Worm (Caenorhabditis elegans) whole organism, L2 larva: ENCODE results near the gene fbxc-51.

Source experiments
- F13H6.1 ChIP-seq: sonication (generic microtip); optimal IDR thresholded peaks from 2 replicates; lab custom pipeline; 2016; ENCODE audit warnings: missing genetic modification characterization, missing compliant biosample characterization
- R02D3.7 ChIP-seq: fragments of 150-350 bp; optimal IDR thresholded peaks from 2 replicates; lab custom pipeline; 2014; ENCODE audit warnings: missing biosample characterization, missing genetic modification characterization
- Y55F3AM.14 ChIP-seq: fragments of 200-800 bp; sonication (Bioruptor generic); optimal IDR thresholded peaks from 2 replicates; lab custom pipeline; 2018; ENCODE audit warnings: mild to moderate bottlenecking, missing genetic modification characterization, missing compliant biosample characterization
- alr-1 ChIP-seq: fragments of 150-350 bp; optimal IDR thresholded peaks from 2 replicates; lab custom pipeline; 2014; ENCODE audit warnings: missing biosample characterization, missing genetic modification characterization
- aly-2 ChIP-seq: fragments of 150-350 bp; optimal IDR thresholded peaks from 2 replicates; lab custom pipeline; 2014; ENCODE audit warnings: missing biosample characterization, missing genetic modification characterization
- ama-1 ChIP-seq: fragments of 150-350 bp; optimal IDR thresholded peaks from 2 replicates; lab custom pipeline; 2018; ENCODE audit warnings: inconsistent platforms
- blmp-1 ChIP-seq: sonication (generic microtip); optimal IDR thresholded peaks from 2 replicates; lab custom pipeline; 2017; ENCODE audit warnings: missing genetic modification characterization, mild to moderate bottlenecking, missing compliant biosample characterization, antibody characterized with exemption, moderate library complexity; ENCODE audit not compliant: insufficient read depth
- ceh-16 ChIP-seq: fragments of 150-350 bp; optimal IDR thresholded peaks from 2 replicates; lab custom pipeline; 2014; ENCODE audit warnings: missing biosample characterization, missing genetic modification characterization
- ceh-82 ChIP-seq: fragments of 150-350 bp; optimal IDR thresholded peaks from 2 replicates; lab custom pipeline; 2014; ENCODE audit warnings: missing biosample characterization, missing genetic modification characterization
- crh-2 ChIP-seq: sonication (generic microtip); optimal IDR thresholded peaks from 2 replicates; lab custom pipeline; 2017; ENCODE audit warnings: missing biosample characterization, missing genetic modification characterization
- egl-27 ChIP-seq: sonication (generic microtip); optimal IDR thresholded peaks from 3 replicates; lab custom pipeline; 2017; ENCODE audit warnings: missing biosample characterization, missing genetic modification reagents, missing genetic modification characterization
- elt-3 ChIP-seq: sonication (generic microtip); optimal IDR thresholded peaks from 2 replicates; lab custom pipeline; 2017; ENCODE audit warnings: missing biosample characterization, missing genetic modification characterization
- fos-1 ChIP-seq: fragments of 150-350 bp; optimal IDR thresholded peaks from 2 replicates; lab custom pipeline; 2014; ENCODE audit warnings: missing biosample characterization, missing genetic modification characterization
- gmeb-1 ChIP-seq: fragments of 150-350 bp; optimal IDR thresholded peaks from 2 replicates; lab custom pipeline; 2014; ENCODE audit warnings: missing biosample characterization, missing genetic modification characterization
- lin-39 ChIP-seq: fragments of 150-350 bp; optimal IDR thresholded peaks from 2 replicates; lab custom pipeline; 2014; ENCODE audit warnings: missing biosample characterization, missing genetic modification reagents, missing genetic modification characterization
- mbf-1 ChIP-seq: sonication (generic microtip); optimal IDR thresholded peaks from 2 replicates; lab custom pipeline; 2017; ENCODE audit warnings: missing biosample characterization, missing genetic modification characterization
- mdl-1 ChIP-seq, 2 experiments: fragments of 150-350 bp in 1 of 2; sonication (generic microtip) in 1 of 2; optimal IDR thresholded peaks; 2 replicates each; lab custom pipeline; 2017; ENCODE audit warnings: missing biosample characterization in 2 of 2, missing genetic modification characterization in 2 of 2
- nhr-11 ChIP-seq: fragments of 150-350 bp; optimal IDR thresholded peaks from 2 replicates; lab custom pipeline; 2014; ENCODE audit warnings: missing biosample characterization, missing genetic modification characterization
- nhr-129 ChIP-seq: fragments of 150-350 bp; optimal IDR thresholded peaks from 2 replicates; lab custom pipeline; 2014; ENCODE audit warnings: missing biosample characterization, missing genetic modification characterization
- nhr-21 ChIP-seq: fragments of 150-350 bp; optimal IDR thresholded peaks from 2 replicates; lab custom pipeline; 2014; ENCODE audit warnings: missing biosample characterization, missing genetic modification characterization
- nhr-23 ChIP-seq: fragments of 150-350 bp; optimal IDR thresholded peaks from 2 replicates; lab custom pipeline; 2014; ENCODE audit warnings: missing biosample characterization, missing genetic modification reagents, missing genetic modification characterization
- nhr-6 ChIP-seq: fragments of 150-350 bp; optimal IDR thresholded peaks from 2 replicates; lab custom pipeline; 2014; ENCODE audit warnings: missing biosample characterization, missing genetic modification characterization
- nhr-77 ChIP-seq: fragments of 150-350 bp; optimal IDR thresholded peaks from 2 replicates; lab custom pipeline; 2014; ENCODE audit warnings: missing biosample characterization, missing genetic modification characterization
- peb-1 ChIP-seq: fragments of 150-350 bp; optimal IDR thresholded peaks from 2 replicates; lab custom pipeline; 2014; ENCODE audit warnings: missing biosample characterization, missing genetic modification characterization
- skn-1 ChIP-seq: sonication (generic microtip); optimal IDR thresholded peaks from 2 replicates; lab custom pipeline; 2017; ENCODE audit warnings: missing biosample characterization, missing genetic modification characterization
- sma-3 ChIP-seq: sonication (generic microtip); optimal IDR thresholded peaks from 2 replicates; lab custom pipeline; 2016; ENCODE audit warnings: missing genetic modification reagents, missing genetic modification characterization, missing compliant biosample characterization
- sma-9 ChIP-seq, 2 experiments: fragments of 150-350 bp in 1 of 2; sonication (generic microtip) in 1 of 2; optimal IDR thresholded peaks; 2 replicates each; lab custom pipeline; 2014 to 2016; ENCODE audit warnings: missing genetic modification characterization in 2 of 2, mild to moderate bottlenecking in 1 of 2, missing biosample characterization in 1 of 2, missing compliant biosample characterization in 1 of 2, missing genetic modification reagents in 1 of 2, moderate library complexity in 1 of 2
- snpc-4 ChIP-seq: fragments of 150-350 bp; optimal IDR thresholded peaks from 2 replicates; lab custom pipeline; 2014; ENCODE audit warnings: missing biosample characterization, missing genetic modification characterization
- unc-62 ChIP-seq: fragments of 150-350 bp; optimal IDR thresholded peaks from 2 replicates; lab custom pipeline; 2014; ENCODE audit warnings: missing biosample characterization, missing genetic modification reagents, missing genetic modification characterization
- zag-1 ChIP-seq: fragments of 150-350 bp; optimal IDR thresholded peaks from 2 replicates; lab custom pipeline; 2014; ENCODE audit warnings: missing biosample characterization, missing genetic modification characterization
- ztf-11 ChIP-seq: sonication (generic microtip); optimal IDR thresholded peaks from 2 replicates; lab custom pipeline; 2017; ENCODE audit warnings: missing biosample characterization, missing genetic modification characterization
- ztf-4 ChIP-seq: fragments of 150-350 bp; optimal IDR thresholded peaks from 2 replicates; lab custom pipeline; 2014; ENCODE audit warnings: missing biosample characterization, missing genetic modification characterization

fbxc-51 gene

ce11 chrII:884204-884603 is 15.6 kb downstream of the fbxc-51 start:
- TF ChIP-seq fos-1 (tag; lab: Kevin White, UChicago) (peak; percentile 19), alr-1 (tag; lab: Kevin White, UChicago) (no peak), nhr-11 (no peak), gmeb-1 (no peak), ztf-11 (tag; lab: Kevin White, UChicago) (no peak), zag-1 (tag; lab: Kevin White, UChicago) (no peak)

ce11 chrII:888024-888423 is 19.4 kb downstream of the fbxc-51 start, which contains the start of gene T07D3.4:
Gene T07D3.4 (plus strand): TSS chrII:888309.
- TF ChIP-seq nhr-23 (tag; lab: Kevin White, UChicago) (no peak), sma-9 (GFP tag; optimal IDR thresholded peaks at IDR 0.05; lab: Kevin White, UChicago) (peak; percentile 37), sma-9 (tag; optimal IDR thresholded peaks at IDR 0.05; lab: Kevin White, UChicago) (no peak), fos-1 (tag; lab: Kevin White, UChicago) (peak; percentile 61), ztf-4 (tag; lab: Kevin White, UChicago) (no peak)
- TF ChIP-seq, all 48 proteins: peak for 2

- TF ChIP-seq fos-1 (tag; lab: Kevin White, UChicago) (peak; percentile 75), sma-3 (GFP tag; lab: Kevin White, UChicago) (no peak)
Observed at ce11 chrII:900720-901332, 32.2 kb downstream of the fbxc-51 start, which contains the start of gene T07D3.9. Gene T07D3.9 (minus strand): TSS chrII:900913.

- no peak for TF ChIP-seq aly-2 (tag; lab: Kevin White, UChicago)
Observed at ce11 chrII:901632-902031, 33.0 kb downstream of the fbxc-51 start, which contains the start of gene T07D3.2. Gene T07D3.2 (plus strand): TSS chrII:901932.

ce11 chrII:905335-905734 is 36.7 kb downstream of the fbxc-51 start:
- TF ChIP-seq snpc-4 (tag; lab: Kevin White, UChicago) (peak; percentile 75), aly-2 (tag; lab: Kevin White, UChicago) (no peak)

ce11 chrII:909554-909953 is 40.9 kb downstream of the fbxc-51 start, which contains the start of the genes fbxc-24 and fbxc-27:
Gene fbxc-24 (minus strand): TSS chrII:909654.
Gene fbxc-27 (plus strand): TSS chrII:909769.
- TF ChIP-seq sma-3 (GFP tag; lab: Kevin White, UChicago): no peak
- TF ChIP-seq gmeb-1: no peak
- TF ChIP-seq ztf-11 (tag; lab: Kevin White, UChicago): no peak
- no peak for TF ChIP-seq mbf-1 (tag; lab: Kevin White, UChicago)
- no peak for TF ChIP-seq ama-1 (lab: Kevin White, UChicago)
- no peak for TF ChIP-seq fos-1 (tag; lab: Kevin White, UChicago)
- TF ChIP-seq unc-62 (GFP tag; lab: Kevin White, UChicago): no peak
- TF ChIP-seq crh-2 (tag; lab: Kevin White, UChicago): no peak
- no peak for TF ChIP-seq snpc-4 (tag; lab: Kevin White, UChicago)
- TF ChIP-seq zag-1 (tag; lab: Kevin White, UChicago): no peak
- TF ChIP-seq nhr-6 (tag; lab: Kevin White, UChicago): no peak
- TF ChIP-seq F13H6.1 (tag; lab: Kevin White, UChicago): no peak

- TF ChIP-seq ceh-16 (tag; lab: Kevin White, UChicago): no peak
- TF ChIP-seq lin-39: no peak
- no peak for TF ChIP-seq fos-1 (tag; lab: Kevin White, UChicago)
- TF ChIP-seq ama-1 (lab: Kevin White, UChicago): no peak
- no peak for TF ChIP-seq mbf-1 (tag; lab: Kevin White, UChicago)
- no peak for TF ChIP-seq F13H6.1 (tag; lab: Kevin White, UChicago)
- TF ChIP-seq elt-3: no peak
- no peak for TF ChIP-seq ztf-4 (tag; lab: Kevin White, UChicago)
- no peak for TF ChIP-seq nhr-129 (tag; lab: Kevin White, UChicago)
- no peak for TF ChIP-seq zag-1 (tag; lab: Kevin White, UChicago)
- no peak for TF ChIP-seq sma-9 (GFP tag; optimal IDR thresholded peaks at IDR 0.05; lab: Kevin White, UChicago)
- no peak for TF ChIP-seq sma-9 (tag; optimal IDR thresholded peaks at IDR 0.05; lab: Kevin White, UChicago)
- TF ChIP-seq snpc-4 (tag; lab: Kevin White, UChicago): no peak
- TF ChIP-seq Y55F3AM.14: no peak
- TF ChIP-seq, all 48 proteins: peak for 0
Observed at ce11 chrII:911680-912079, 43.1 kb downstream of the fbxc-51 start, which contains the start of gene fbxc-31. Gene fbxc-31 (plus strand): TSS chrII:911980.

- no peak for TF ChIP-seq nhr-21 (tag; lab: Kevin White, UChicago)
- no peak for TF ChIP-seq mdl-1 (tag; optimal IDR thresholded peaks at IDR 0.05; lab: Kevin White, UChicago)
- no peak for TF ChIP-seq zag-1 (tag; lab: Kevin White, UChicago)
- no peak for TF ChIP-seq F13H6.1 (tag; lab: Kevin White, UChicago)
- no peak for TF ChIP-seq ama-1 (lab: Kevin White, UChicago)
- no peak for TF ChIP-seq egl-27 (tag; lab: Kevin White, UChicago)
- no peak for TF ChIP-seq R02D3.7 (tag; lab: Kevin White, UChicago)
- TF ChIP-seq peb-1 (tag; lab: Kevin White, UChicago): no peak
- TF ChIP-seq nhr-77: no peak
- peak; percentile 1 for TF ChIP-seq nhr-129 (tag; lab: Kevin White, UChicago)
- TF ChIP-seq Y55F3AM.14: no peak
- TF ChIP-seq ztf-11 (tag; lab: Kevin White, UChicago): no peak
- peak; percentile 14 for TF ChIP-seq gmeb-1
- no peak for TF ChIP-seq ceh-82 (tag; lab: Kevin White, UChicago)
- no peak for TF ChIP-seq nhr-23 (tag; lab: Kevin White, UChicago)
- TF ChIP-seq nhr-6 (tag; lab: Kevin White, UChicago): no peak
- no peak for TF ChIP-seq elt-3
- no peak for TF ChIP-seq skn-1 (tag; lab: Kevin White, UChicago)
- no peak for TF ChIP-seq nhr-11
- no peak for TF ChIP-seq blmp-1 (tag; lab: Kevin White, UChicago)
Observed at ce11 chrII:913222-913722, 44.7 kb downstream of the fbxc-51 start, which contains the start of gene fbxc-33. Gene fbxc-33 (plus strand): TSS chrII:913672.
